Fruit fly (Drosophila melanogaster): ENCODE results near the gene alphaSnap.

dm6 chr3L:20366074-20366473 is 52.6 kb downstream of the alphaSnap start:
- no peak for TF ChIP-seq CTCF (optimal IDR thresholded peaks at IDR 0.05)
- no peak for TF ChIP-seq CG8478 (optimal IDR thresholded peaks at IDR 0.05)
